Fruit fly (Drosophila melanogaster): ENCODE results near the gene Ppcs.

- TF ChIP-seq CG34367 (tag; optimal IDR thresholded peaks at IDR 0.05) = peak; percentile 40
- peak; percentile 40 for TF ChIP-seq CG17806 (tag; optimal IDR thresholded peaks at IDR 0.05)
- TF ChIP-seq Pif1B (GFP tag; optimal IDR thresholded peaks at IDR 0.05) = peak; percentile 84
- TF ChIP-seq CG9948 (tag; optimal IDR thresholded peaks at IDR 0.05) = peak; percentile 37
- no peak for TF ChIP-seq rn (GFP tag; IDR thresholded peaks at IDR 0.05)
- TF ChIP-seq CG12605 (GFP tag; IDR thresholded peaks at IDR 0.05) = peak; percentile 89
- peak; percentile 81; the same call in 1 of the 2 replicates for TF ChIP-seq Ets98B (GFP tag; IDR thresholded peaks at IDR 0.05)
- peak; percentile 63 for TF ChIP-seq CG8159 (tag; optimal IDR thresholded peaks at IDR 0.05)
- TF ChIP-seq fd96Ca (GFP tag; IDR thresholded peaks at IDR 0.05) = peak; percentile 74
- peak; percentile 90 for TF ChIP-seq CG4496 (GFP tag; IDR thresholded peaks at IDR 0.05)
Measured at dm6 chr3R:19147511-19148239, at the start of gene Ppcs.
